Worm (Caenorhabditis elegans): ENCODE results near the gene C16D2.1.

ce11 chrII:9171466-9172187 lies 40.2 kb downstream of the C16D2.1 start:
- TF ChIP-seq dao-5 (tag; optimal IDR thresholded peaks at IDR 0.05) = no peak
- TF ChIP-seq W03F9.2 (tag; optimal IDR thresholded peaks at IDR 0.05) = no peak
